Fruit fly (Drosophila melanogaster) whole organism, adult: Measurements from ENCODE around the gene ds.

ENCODE experiments used
- CG1620 ChIP-seq: fragments of 200-800 bp; sonication (Bioruptor generic); optimal IDR thresholded peaks from 2 replicates; lab custom pipeline; 2016; ENCODE audit warnings: missing biosample characterization, missing genetic modification characterization
- CG33017 ChIP-seq: fragments of 200-800 bp; sonication (Bioruptor generic); optimal IDR thresholded peaks from 2 replicates; lab custom pipeline; 2018; ENCODE audit warnings: missing biosample characterization, mild to moderate bottlenecking, missing genetic modification characterization, moderate library complexity
- Crg-1 ChIP-seq: fragments of 200-800 bp; sonication (Bioruptor generic); optimal IDR thresholded peaks from 2 replicates; lab custom pipeline; 2016; ENCODE audit warnings: missing biosample characterization, missing genetic modification characterization
- toe ChIP-seq: fragments of 200-800 bp; sonication (Bioruptor generic); optimal IDR thresholded peaks from 2 replicates; lab custom pipeline; 2016; ENCODE audit warnings: missing biosample characterization, missing genetic modification characterization

DNA sequence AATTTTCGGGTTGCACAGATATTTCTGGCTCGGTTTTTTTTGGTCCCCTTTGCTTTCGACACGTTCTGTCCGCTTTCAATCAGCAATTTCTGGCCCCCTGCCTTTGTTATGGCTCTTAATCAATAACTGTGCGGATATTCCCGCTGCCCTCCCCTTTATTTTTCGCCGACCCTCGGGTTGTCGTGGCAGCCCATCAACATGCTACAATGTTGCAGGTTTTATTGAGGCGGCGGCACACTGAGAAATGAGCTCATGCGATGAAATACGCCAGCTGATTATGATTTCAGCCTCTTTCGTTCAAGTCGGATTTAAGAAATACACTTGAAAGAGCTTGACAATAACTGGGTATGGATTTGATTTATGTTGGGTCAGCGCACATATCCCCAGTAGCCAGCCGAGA lies 16.7 kb downstream of the ds start:
- TF ChIP-seq Crg-1 (GFP tag; lab: Kevin White, UChicago) (no peak), toe (GFP tag; lab: Kevin White, UChicago) (no peak), CG1620 (GFP tag; lab: Kevin White, UChicago) (no peak), CG33017 (tag; lab: Kevin White, UChicago) (no peak)
